Worm (Caenorhabditis elegans) whole organism, midembryonic: ENCODE measurements around the gene fbxb-104.

Experiments used
- T22C8.4 ChIP-seq: fragments of 200-800 bp; sonication (Bioruptor generic); IDR thresholded peaks from 2 replicates; pipeline ENCODE4 v1.3.6; 2022; ENCODE audit warnings: missing genetic modification characterization, missing compliant biosample characterization
- cog-1 ChIP-seq: sonication (generic microtip); optimal IDR thresholded peaks from 2 replicates; lab custom pipeline; 2016; ENCODE audit warnings: missing genetic modification characterization, missing compliant biosample characterization
- flt-1 ChIP-seq: fragments of 200-800 bp; sonication (Bioruptor generic); IDR thresholded peaks from 2 replicates; pipeline ENCODE4 v1.3.6; 2022; ENCODE audit warnings: missing genetic modification characterization, missing compliant biosample characterization
- klf-2 ChIP-seq: fragments of 200-800 bp; sonication (Bioruptor generic); conservative IDR thresholded peaks from 2 replicates; pipeline ENCODE4 v1.3.6; 2022; ENCODE audit warnings: missing genetic modification reagents, missing genetic modification characterization, missing compliant biosample characterization
- med-1 ChIP-seq: sonication (generic microtip); optimal IDR thresholded peaks from 2 replicates; lab custom pipeline; 2017; ENCODE audit warnings: missing genetic modification characterization, mild to moderate bottlenecking, missing compliant biosample characterization, antibody characterized with exemption, missing genetic modification reagents; ENCODE audit not compliant: insufficient read depth
- ref-1 ChIP-seq: fragments of 200-800 bp; sonication (Bioruptor generic); conservative IDR thresholded peaks from 2 replicates; pipeline ENCODE4 v1.3.6; 2022; ENCODE audit warnings: missing genetic modification reagents, missing genetic modification characterization, missing compliant biosample characterization
- ztf-23 ChIP-seq: fragments of 200-800 bp; sonication (Bioruptor generic); IDR thresholded peaks from 2 replicates; pipeline ENCODE4 v1.3.6; 2022; ENCODE audit warnings: missing genetic modification reagents, missing genetic modification characterization, missing compliant biosample characterization

DNA sequence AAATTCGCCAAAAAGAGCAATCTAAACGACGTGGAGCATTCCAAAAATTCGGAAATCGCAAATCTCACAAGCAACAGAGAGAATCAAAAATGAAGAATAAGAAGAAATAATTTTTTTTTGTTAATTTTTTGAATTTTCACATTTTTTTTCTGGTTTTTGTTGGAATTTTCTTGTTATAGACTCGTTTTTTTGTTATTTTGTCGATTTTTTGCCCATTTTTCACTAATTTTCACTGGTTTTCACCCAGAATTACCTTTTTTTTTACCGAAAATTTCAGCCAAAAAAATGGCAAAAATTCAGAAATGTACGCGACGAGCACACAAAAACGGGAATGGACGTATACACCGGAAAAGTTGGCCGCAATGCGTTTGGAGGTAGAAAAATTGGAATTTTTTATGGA lies 27.6 kb upstream of the fbxb-104 start, which contains the start of gene cyh-1:
- TF ChIP-seq T22C8.4 (GFP tag; lab: Robert Waterston, UW) (no peak), klf-2 (GFP tag; lab: Robert Waterston, UW) (no peak), ref-1 (GFP tag; lab: Robert Waterston, UW) (no peak), cog-1 (no peak), ztf-23 (no peak), flt-1 (GFP tag; lab: Robert Waterston, UW) (no peak), med-1 (GFP tag; lab: Kevin White, UChicago) (no peak)
